Worm (Caenorhabditis elegans) whole organism, midembryonic: ENCODE results near the gene lpr-4.
A peak's percentile ranks its signal among the peaks of the same experiment; 100 is the strongest.

Experiments
- ref-1 ChIP-seq: fragments of 200-800 bp; sonication (Bioruptor generic); conservative IDR thresholded peaks from 2 replicates; pipeline ENCODE4 v1.3.6; 2022; ENCODE audit warnings: missing genetic modification reagents, missing genetic modification characterization, missing compliant biosample characterization
- tab-1 ChIP-seq: fragments of 200-800 bp; sonication (Bioruptor generic); IDR thresholded peaks from 2 replicates; pipeline ENCODE4 v1.3.6; 2022; ENCODE audit warnings: missing genetic modification characterization, missing compliant biosample characterization
- ztf-29 ChIP-seq: fragments of 200-800 bp; sonication (Bioruptor generic); IDR thresholded peaks from 2 replicates; pipeline ENCODE4 v1.3.6; 2022; ENCODE audit warnings: missing genetic modification reagents, missing genetic modification characterization, missing compliant biosample characterization

DNA sequence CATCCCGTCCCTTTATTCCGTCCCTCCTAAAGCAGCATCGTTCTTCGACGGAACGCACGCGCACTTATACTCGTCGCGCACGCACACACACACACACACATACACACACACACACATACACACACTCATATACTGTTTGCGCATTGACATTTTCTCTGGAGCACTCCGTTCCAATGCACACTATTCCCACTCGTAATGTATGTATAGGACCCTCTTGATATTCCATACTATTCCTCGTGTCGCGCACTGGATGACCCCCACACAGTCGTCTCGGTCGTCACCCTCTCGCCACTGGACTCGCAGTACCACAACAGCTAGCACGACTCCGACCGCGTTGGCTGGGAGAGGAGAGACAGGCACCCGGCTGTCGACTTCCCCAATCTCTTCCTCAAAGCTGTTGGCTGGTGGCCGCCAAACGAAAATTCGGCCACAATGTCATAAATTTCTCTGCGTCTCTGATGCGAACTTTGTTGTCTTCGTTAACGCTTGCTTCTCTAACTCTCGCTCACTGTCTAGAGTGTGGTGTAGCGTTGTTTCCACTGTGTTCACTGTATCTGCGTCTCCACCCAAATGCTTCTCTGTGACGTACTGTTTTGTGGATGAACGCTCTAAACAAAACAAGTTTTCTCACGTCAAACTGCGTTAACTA, 33.8 kb upstream of the lpr-4 start:
- TF ChIP-seq ztf-29 (peak; percentile 58; the same call in 1 of the 2 replicates), ref-1 (GFP tag; lab: Robert Waterston, UW) (0 out of 2 replicates have a peak, but pooled peaks have one; percentile 14), tab-1 (no peak)
